Worm (Caenorhabditis elegans): ENCODE data around the gene gst-32.
"Not testable (repeated sequence)": the region's sequence is repeated elsewhere in the genome, so short reads cannot be mapped to it uniquely, and the experiment has no call there.

The gst-32 gene

DNA sequence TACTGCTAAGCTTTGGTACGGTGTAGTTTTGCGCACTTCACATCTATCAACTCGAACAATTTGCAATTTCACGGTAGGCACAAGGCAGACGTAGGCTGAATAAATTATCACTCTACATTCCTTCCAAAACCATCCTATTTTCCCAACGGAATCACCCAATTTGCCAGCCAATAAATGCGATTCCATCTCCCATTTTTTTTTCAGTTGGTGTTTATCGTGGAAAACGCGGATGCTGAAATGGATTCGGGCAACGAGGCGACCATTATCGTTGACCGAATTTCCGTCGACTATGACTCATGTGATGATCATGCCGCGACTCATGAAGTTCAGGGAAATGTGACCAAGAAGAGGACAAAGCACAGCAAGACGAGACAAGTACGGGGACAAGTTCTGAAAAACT is 30.0 kb downstream of the gst-32 start:
- TF ChIP-seq sem-2 (GFP tag; optimal IDR thresholded peaks at IDR 0.05), result no peak
- no peak for TF ChIP-seq bed-3 (GFP tag; optimal IDR thresholded peaks at IDR 0.05)
- no peak for TF ChIP-seq sptf-1 (tag; optimal IDR thresholded peaks at IDR 0.05)
- no peak for TF ChIP-seq lsy-2 (tag; optimal IDR thresholded peaks at IDR 0.05)
- no peak for TF ChIP-seq lin-13 (tag; optimal IDR thresholded peaks at IDR 0.05)
- TF ChIP-seq elt-3 (tag; optimal IDR thresholded peaks at IDR 0.05), result no peak
- no peak for TF ChIP-seq M03D4.4 (tag; optimal IDR thresholded peaks at IDR 0.05)
- no peak for TF ChIP-seq mls-2 (tag; optimal IDR thresholded peaks at IDR 0.05)
- no peak for TF ChIP-seq unc-62 (GFP tag; optimal IDR thresholded peaks at IDR 0.05)
- TF ChIP-seq nhr-237 (tag; optimal IDR thresholded peaks at IDR 0.05), result no peak
- TF ChIP-seq ceh-43 (GFP tag; optimal IDR thresholded peaks at IDR 0.05), result no peak
- TF ChIP-seq unc-39 (tag; optimal IDR thresholded peaks at IDR 0.05), result no peak
- no peak for TF ChIP-seq snpc-4 (tag; optimal IDR thresholded peaks at IDR 0.05)
- no peak for TF ChIP-seq hlh-1 (tag; optimal IDR thresholded peaks at IDR 0.05)
- TF ChIP-seq mab-5 (tag; optimal IDR thresholded peaks at IDR 0.05), result no peak
- TF ChIP-seq unc-120 (tag; optimal IDR thresholded peaks at IDR 0.05; ENCODE audit: poor library complexity, severe bottlenecking), result no peak
- TF ChIP-seq nhr-12 (tag; optimal IDR thresholded peaks at IDR 0.05), result no peak
- TF ChIP-seq mep-1 (tag; optimal IDR thresholded peaks at IDR 0.05), result no peak
- TF ChIP-seq lin-32 (GFP tag; optimal IDR thresholded peaks at IDR 0.05), result no peak
- no peak for TF ChIP-seq cnd-1 (tag; optimal IDR thresholded peaks at IDR 0.05)

DNA sequence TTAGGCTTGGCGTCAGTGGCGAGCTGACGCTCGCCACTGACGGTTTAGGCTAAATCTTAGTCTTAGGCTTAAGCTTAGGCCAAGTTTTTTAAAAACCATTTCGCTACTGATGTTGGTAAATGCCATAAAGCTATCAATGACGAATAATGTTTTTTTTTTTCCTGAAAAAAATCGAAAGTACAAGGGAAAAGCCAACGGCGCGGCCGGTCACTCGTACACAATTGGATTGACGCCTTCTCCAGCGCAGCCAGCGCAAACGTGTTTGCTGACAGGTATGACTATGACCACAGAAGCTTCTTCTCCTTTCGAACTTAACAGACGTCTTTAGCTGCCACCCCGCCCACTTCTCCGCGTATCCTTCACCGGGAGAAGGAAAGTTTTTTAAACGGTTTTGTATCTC is 32.8 kb downstream of the gst-32 start, which contains the start of gene Y53F4B.27:
TSS of gene Y53F4B.27 (plus strand) at position 301 of the 400 bp plus-strand sequence.
- TF ChIP-seq nhr-12 (tag; optimal IDR thresholded peaks at IDR 0.05), result no peak
- no peak for TF ChIP-seq bed-3 (GFP tag; optimal IDR thresholded peaks at IDR 0.05)
- no peak for TF ChIP-seq nhr-76 (tag; optimal IDR thresholded peaks at IDR 0.05)

DNA sequence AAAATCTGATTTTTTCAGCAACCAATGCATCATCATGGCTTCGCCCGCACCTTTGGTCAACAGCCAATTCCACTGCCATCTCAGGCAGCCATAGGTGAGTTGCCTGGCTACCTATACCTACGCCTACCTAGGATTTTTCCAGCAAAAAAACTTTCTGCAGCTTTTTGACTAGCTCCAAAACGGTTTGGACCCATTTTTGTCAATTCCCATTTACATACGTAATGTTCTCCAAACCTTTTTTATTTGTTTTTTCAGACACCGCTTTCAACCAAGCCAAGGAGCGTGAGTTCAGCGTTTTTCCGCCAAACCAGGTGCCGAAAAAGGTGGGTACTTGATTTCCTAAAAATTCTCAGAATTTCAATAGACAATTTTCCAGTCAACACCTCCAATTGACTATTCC is 34.7 kb downstream of the gst-32 start:
- TF ChIP-seq pha-4 (tag; optimal IDR thresholded peaks at IDR 0.05), result no peak
- no peak for TF ChIP-seq bed-3 (GFP tag; optimal IDR thresholded peaks at IDR 0.05)
- TF ChIP-seq M03D4.4 (tag; optimal IDR thresholded peaks at IDR 0.05), result no peak
- TF ChIP-seq unc-39 (tag; optimal IDR thresholded peaks at IDR 0.05), result no peak
- no peak for TF ChIP-seq lsy-2 (tag; optimal IDR thresholded peaks at IDR 0.05)
- TF ChIP-seq nhr-12 (tag; optimal IDR thresholded peaks at IDR 0.05), result no peak
- no peak for TF ChIP-seq lin-13 (tag; optimal IDR thresholded peaks at IDR 0.05)
- TF ChIP-seq flh-1 (GFP tag; optimal IDR thresholded peaks at IDR 0.05), result no peak
- no peak for TF ChIP-seq ztf-11 (tag; optimal IDR thresholded peaks at IDR 0.05)
- TF ChIP-seq ham-2 (GFP tag; optimal IDR thresholded peaks at IDR 0.05), result no peak
- no peak for TF ChIP-seq drap-1 (GFP tag; optimal IDR thresholded peaks at IDR 0.05)
- TF ChIP-seq ceh-39 (tag; optimal IDR thresholded peaks at IDR 0.05), result no peak
- TF ChIP-seq nhr-2 (tag; optimal IDR thresholded peaks at IDR 0.05), result no peak
- no peak for TF ChIP-seq sptf-1 (tag; optimal IDR thresholded peaks at IDR 0.05)

DNA sequence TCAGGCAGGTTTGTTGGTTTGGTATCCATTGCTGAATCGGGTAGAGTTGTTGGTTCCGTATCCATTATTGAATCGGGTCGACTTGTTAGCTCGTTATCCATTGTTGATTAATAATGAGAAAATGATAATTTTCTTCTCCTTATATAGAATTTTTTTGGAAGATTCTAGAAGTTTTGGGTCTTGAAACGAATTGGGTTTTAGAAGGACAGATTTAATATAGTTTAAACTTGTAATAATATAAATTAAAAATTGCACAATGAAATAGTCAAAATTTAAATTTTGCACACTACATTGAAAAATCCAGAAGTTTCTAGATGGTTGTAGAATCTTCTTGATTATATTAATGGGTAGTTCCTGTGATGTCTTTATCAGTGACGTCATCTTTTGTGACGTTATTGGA is 37.5 kb downstream of the gst-32 start, which contains the start of gene Y53F4B.26:
TSS of gene Y53F4B.26 (minus strand) at position 101 of the 400 bp plus-strand sequence.
- TF ChIP-seq sptf-1, snpc-4, elt-3 (tag; optimal IDR thresholded peaks at IDR 0.05): not testable (repeated sequence)

DNA sequence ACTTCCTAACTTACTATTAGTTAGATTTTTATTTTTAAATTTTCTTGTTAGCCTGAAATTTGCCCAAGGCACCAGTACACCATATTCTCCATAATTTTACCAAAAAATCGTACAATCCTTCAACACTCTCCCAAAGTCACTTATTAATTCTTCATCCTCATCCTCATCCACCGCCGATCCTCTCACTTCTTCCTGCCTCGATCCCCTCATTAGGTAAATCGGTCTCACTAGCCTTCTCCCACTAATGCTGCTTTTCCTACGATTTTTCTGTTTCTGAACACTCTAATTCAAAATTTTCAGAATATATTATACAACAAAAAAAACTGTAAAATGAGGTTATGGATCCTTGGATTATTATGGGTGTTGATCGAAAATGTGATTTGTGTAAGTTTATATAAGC is 42.5 kb downstream of the gst-32 start, which contains the start of gene Y53F4B.25:
TSS of gene Y53F4B.25 (plus strand) at position 301 of the 400 bp plus-strand sequence.
- TF ChIP-seq mls-2 (tag; optimal IDR thresholded peaks at IDR 0.05), result no peak
- no peak for TF ChIP-seq ces-1 (GFP tag; optimal IDR thresholded peaks at IDR 0.05)
- no peak for TF ChIP-seq blmp-1 (tag; optimal IDR thresholded peaks at IDR 0.05)
- no peak for TF ChIP-seq ceh-39 (tag; optimal IDR thresholded peaks at IDR 0.05)
- no peak for TF ChIP-seq flh-1 (GFP tag; optimal IDR thresholded peaks at IDR 0.05)
- TF ChIP-seq pha-4 (tag; optimal IDR thresholded peaks at IDR 0.05), result no peak
- no peak for TF ChIP-seq sptf-1 (tag; optimal IDR thresholded peaks at IDR 0.05)
- no peak for TF ChIP-seq ceh-43 (GFP tag; optimal IDR thresholded peaks at IDR 0.05)
- TF ChIP-seq mab-5 (tag; optimal IDR thresholded peaks at IDR 0.05), result no peak
- TF ChIP-seq elt-1 (tag; optimal IDR thresholded peaks at IDR 0.05; ENCODE audit: borderline replicate concordance, insufficient read depth), result no peak
- no peak for TF ChIP-seq drap-1 (GFP tag; optimal IDR thresholded peaks at IDR 0.05)
- TF ChIP-seq lin-13 (tag; optimal IDR thresholded peaks at IDR 0.05), result no peak
- TF ChIP-seq tbx-8 (GFP tag; optimal IDR thresholded peaks at IDR 0.05), result no peak
- TF ChIP-seq bed-3 (GFP tag; optimal IDR thresholded peaks at IDR 0.05), result no peak
- no peak for TF ChIP-seq nhr-12 (tag; optimal IDR thresholded peaks at IDR 0.05)
- no peak for TF ChIP-seq unc-120 (tag; optimal IDR thresholded peaks at IDR 0.05; ENCODE audit: poor library complexity, severe bottlenecking)
- no peak for TF ChIP-seq nhr-237 (tag; optimal IDR thresholded peaks at IDR 0.05)
- no peak for TF ChIP-seq mep-1 (tag; optimal IDR thresholded peaks at IDR 0.05)
- TF ChIP-seq elt-3 (tag; optimal IDR thresholded peaks at IDR 0.05), result no peak

Data from whole organism, mixed stage, embryonic.